Worm (Caenorhabditis elegans): Measurements from ENCODE around the gene F15B9.10.

The F15B9.10 gene

DNA sequence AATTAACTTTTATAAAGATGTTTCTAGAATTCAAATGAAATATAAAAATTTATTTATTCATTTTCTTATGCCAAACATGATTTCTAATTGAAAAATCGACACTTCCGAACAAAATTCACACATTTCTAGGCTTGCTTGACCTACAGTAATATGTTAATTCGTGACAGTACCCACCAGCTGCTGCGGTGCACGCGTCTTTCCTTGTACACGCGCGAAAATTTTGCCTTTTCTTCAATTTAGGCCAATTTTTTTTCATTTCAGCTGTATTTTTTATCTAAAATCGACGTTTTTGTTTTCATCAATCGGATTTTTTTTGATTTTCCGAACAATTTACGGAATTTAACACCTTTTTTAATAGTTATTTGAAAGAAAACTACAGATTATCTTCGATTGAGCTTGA lies 8.7 kb downstream of the F15B9.10 start:
- TF ChIP-seq klf-2 (GFP tag; conservative IDR thresholded peaks at IDR 0.05): no peak
- TF ChIP-seq cog-1 (tag; optimal IDR thresholded peaks at IDR 0.05): no peak
- TF ChIP-seq flt-1 (GFP tag; IDR thresholded peaks at IDR 0.05): no peak
- TF ChIP-seq ztf-23 (GFP tag; IDR thresholded peaks at IDR 0.05): no peak
- no peak for TF ChIP-seq med-1 (GFP tag; optimal IDR thresholded peaks at IDR 0.05; ENCODE audit: insufficient read depth)
- no peak for TF ChIP-seq ztf-29 (GFP tag; IDR thresholded peaks at IDR 0.05)
- no peak for TF ChIP-seq T22C8.4 (GFP tag; IDR thresholded peaks at IDR 0.05)
- TF ChIP-seq tab-1 (GFP tag; IDR thresholded peaks at IDR 0.05): no peak

DNA sequence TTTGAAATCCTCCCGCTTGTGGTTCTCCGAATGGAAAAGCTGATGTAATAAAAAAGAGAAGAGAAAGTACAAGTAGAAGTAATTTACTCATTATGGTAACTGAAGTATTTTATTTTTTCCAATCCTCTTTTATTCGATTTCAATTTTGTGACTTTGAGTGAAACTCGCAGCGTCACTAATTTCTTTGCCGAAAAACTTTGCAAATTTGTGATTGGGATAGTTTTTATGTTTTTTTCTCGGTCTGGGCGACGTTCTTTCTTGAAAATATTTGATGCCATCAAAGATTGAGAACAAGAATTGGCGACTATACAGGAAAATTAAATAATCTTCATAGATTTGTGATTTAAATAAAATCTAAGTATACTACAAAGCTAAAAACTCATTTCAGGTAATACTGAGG lies 9.2 kb downstream of the F15B9.10 start, which contains the start of gene far-4:
Gene far-4 (minus strand): TSS at position 101 of the 400 bp plus-strand sequence.
- TF ChIP-seq ztf-29 (GFP tag; IDR thresholded peaks at IDR 0.05) (no peak), ztf-23 (GFP tag; IDR thresholded peaks at IDR 0.05) (no peak)

DNA sequence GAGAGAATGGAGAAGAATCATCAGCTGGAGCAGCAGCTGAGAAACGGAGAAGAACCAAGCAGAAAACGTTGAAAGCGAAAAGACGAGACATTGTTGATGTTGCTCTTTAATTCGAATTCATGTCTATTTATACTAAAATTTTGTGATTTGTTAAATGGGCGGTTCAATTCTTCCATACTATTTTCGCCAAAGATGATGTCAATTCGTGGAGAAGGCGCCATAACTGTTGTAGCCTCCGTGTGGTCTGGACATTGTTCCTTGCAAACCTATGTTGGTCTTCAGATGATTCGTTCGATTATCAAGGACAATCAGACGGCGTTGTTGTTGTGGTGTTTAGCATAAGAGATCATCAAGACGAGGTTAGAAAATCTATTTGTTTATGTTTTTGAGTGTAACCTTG lies 11.3 kb downstream of the F15B9.10 start, which contains the start of gene far-3:
Gene far-3 (minus strand): TSS at position 101 of the 400 bp plus-strand sequence.
- TF ChIP-seq klf-2 (GFP tag; conservative IDR thresholded peaks at IDR 0.05): no peak

DNA sequence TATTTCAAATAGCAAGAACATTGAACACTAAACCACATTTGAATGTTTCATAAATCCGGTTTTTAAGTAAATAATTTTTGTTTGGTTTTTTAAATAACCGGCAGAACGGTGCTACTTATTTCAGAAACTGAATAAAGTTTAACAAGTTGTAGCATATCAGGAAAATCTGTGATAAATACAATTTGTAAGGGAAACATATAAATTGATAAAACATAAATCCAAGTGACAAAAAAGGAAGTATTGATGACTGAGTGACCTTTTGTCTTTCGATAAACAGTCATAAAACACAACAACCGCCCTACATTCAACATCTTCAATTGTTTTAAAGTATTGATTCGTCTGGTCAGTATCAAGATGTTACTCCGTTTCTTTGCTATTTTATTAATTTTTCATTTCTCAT lies 13.5 kb downstream of the F15B9.10 start, which contains the start of gene far-5:
Gene far-5 (plus strand): TSS at position 301 of the 400 bp plus-strand sequence.
- TF ChIP-seq klf-2 (GFP tag; conservative IDR thresholded peaks at IDR 0.05): no peak

DNA sequence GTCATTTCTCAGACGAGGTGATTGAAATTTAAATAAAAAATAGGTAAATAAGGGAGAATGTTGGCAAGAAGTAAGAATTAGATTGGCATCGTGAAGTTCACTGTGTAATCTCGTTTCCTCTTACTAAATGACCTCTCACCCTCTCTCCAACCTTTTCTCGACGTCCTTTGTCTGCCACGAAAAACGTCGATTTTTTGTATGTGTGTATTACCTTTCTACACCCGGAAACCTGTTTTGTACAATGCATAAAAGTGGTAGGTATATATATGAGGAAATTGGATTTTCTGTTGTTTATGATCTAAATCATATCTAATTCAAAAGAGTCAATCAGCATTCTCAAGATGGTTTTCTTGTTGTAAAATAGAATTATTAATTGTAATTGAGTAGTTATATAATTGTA lies 15.8 kb downstream of the F15B9.10 start, which contains the start of the genes F15B9.11 and dsl-7:
Gene F15B9.11 (minus strand): TSS at position 5 of the 400 bp plus-strand sequence.
Gene dsl-7 (plus strand): TSS at position 260 of the 400 bp plus-strand sequence.
- TF ChIP-seq ztf-23 (GFP tag; IDR thresholded peaks at IDR 0.05): no peak
- TF ChIP-seq flt-1 (GFP tag; IDR thresholded peaks at IDR 0.05): no peak
- TF ChIP-seq T22C8.4 (GFP tag; IDR thresholded peaks at IDR 0.05): no peak
- TF ChIP-seq ztf-29 (GFP tag; IDR thresholded peaks at IDR 0.05): no peak
- no peak for TF ChIP-seq klf-2 (GFP tag; conservative IDR thresholded peaks at IDR 0.05)
- no peak for TF ChIP-seq med-1 (GFP tag; optimal IDR thresholded peaks at IDR 0.05; ENCODE audit: insufficient read depth)
- no peak for TF ChIP-seq ref-1 (GFP tag; conservative IDR thresholded peaks at IDR 0.05)
- no peak for TF ChIP-seq tab-1 (GFP tag; IDR thresholded peaks at IDR 0.05)
- TF ChIP-seq cog-1 (tag; optimal IDR thresholded peaks at IDR 0.05): no peak

DNA sequence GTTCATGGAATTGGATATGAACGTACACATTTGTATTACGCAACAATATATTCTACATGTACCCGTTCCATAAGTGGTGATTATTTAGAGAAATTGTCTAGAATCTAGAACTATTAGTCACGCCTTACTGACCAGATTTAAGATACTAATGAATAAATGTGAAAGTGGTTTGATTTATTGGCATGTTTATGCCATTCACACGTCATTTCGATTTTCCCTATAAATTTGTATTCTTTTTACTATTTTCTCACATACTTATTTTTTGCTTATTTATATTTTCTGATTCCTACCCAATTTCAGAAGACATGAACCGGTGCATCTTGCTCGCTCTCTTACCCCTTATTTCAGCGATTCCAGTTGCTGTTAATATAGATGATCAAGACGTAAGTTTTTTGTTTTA lies 20.5 kb downstream of the F15B9.10 start, which contains the start of gene F15B9.8:
Gene F15B9.8 (plus strand): TSS at position 301 of the 400 bp plus-strand sequence.
- TF ChIP-seq flt-1 (GFP tag; IDR thresholded peaks at IDR 0.05) (no peak), ztf-29 (GFP tag; IDR thresholded peaks at IDR 0.05) (no peak), tab-1 (GFP tag; IDR thresholded peaks at IDR 0.05) (no peak), med-1 (GFP tag; optimal IDR thresholded peaks at IDR 0.05; ENCODE audit: insufficient read depth) (no peak), klf-2 (GFP tag; conservative IDR thresholded peaks at IDR 0.05) (no peak), cog-1 (tag; optimal IDR thresholded peaks at IDR 0.05) (no peak)

DNA sequence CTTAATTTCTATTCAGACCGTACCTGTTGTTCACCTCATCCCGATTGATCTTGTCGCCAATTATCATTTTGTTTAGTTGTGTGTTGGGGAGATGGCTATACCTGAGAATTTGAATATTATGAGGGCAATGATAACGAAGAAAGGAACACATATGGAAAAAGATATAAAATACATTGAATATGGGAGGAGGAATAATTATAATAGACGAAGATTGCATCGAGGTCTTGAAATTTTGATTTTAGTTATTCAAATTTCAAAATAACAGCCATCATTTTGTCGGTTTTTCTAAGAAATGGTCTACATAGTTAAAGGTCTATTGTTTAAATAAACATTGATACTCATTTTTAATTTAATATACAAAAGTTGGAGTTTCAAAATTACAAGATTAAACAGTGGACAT lies 21.7 kb downstream of the F15B9.10 start, which contains the start of gene shw-3:
Gene shw-3 (minus strand): TSS at position 101 of the 400 bp plus-strand sequence.
- TF ChIP-seq klf-2 (GFP tag; conservative IDR thresholded peaks at IDR 0.05) (no peak), med-1 (GFP tag; optimal IDR thresholded peaks at IDR 0.05; ENCODE audit: insufficient read depth) (no peak), cog-1 (tag; optimal IDR thresholded peaks at IDR 0.05) (no peak), ref-1 (GFP tag; conservative IDR thresholded peaks at IDR 0.05) (no peak), ztf-23 (GFP tag; IDR thresholded peaks at IDR 0.05) (no peak), tab-1 (GFP tag; IDR thresholded peaks at IDR 0.05) (no peak), ztf-29 (GFP tag; IDR thresholded peaks at IDR 0.05) (no peak), T22C8.4 (GFP tag; IDR thresholded peaks at IDR 0.05) (no peak), flt-1 (GFP tag; IDR thresholded peaks at IDR 0.05) (no peak)

DNA sequence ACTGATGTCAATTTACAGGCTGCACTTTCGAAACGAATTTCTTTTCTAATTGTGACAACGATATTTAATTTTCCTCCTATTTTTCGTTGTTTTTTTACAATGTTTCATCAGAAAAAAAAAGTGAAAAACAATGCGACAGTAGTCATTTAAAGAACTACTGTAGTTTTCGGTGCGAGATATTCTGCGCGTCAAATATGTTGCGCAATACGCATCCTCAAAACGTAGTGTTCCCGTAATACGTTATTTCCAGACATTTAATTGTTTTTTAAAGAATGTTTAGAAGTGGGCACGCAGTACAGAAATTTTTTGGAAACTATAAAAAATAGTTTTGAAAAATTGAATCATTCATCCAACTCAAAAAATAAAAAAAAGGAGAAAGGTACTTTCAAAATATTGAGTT lies 34.7 kb downstream of the F15B9.10 start:
- no peak for TF ChIP-seq med-1 (GFP tag; optimal IDR thresholded peaks at IDR 0.05; ENCODE audit: insufficient read depth)
- TF ChIP-seq klf-2 (GFP tag; conservative IDR thresholded peaks at IDR 0.05): no peak
- no peak for TF ChIP-seq T22C8.4 (GFP tag; IDR thresholded peaks at IDR 0.05)
- no peak for TF ChIP-seq flt-1 (GFP tag; IDR thresholded peaks at IDR 0.05)
- TF ChIP-seq ref-1 (GFP tag; conservative IDR thresholded peaks at IDR 0.05): no peak
- no peak for TF ChIP-seq cog-1 (tag; optimal IDR thresholded peaks at IDR 0.05)
- TF ChIP-seq ztf-29 (GFP tag; IDR thresholded peaks at IDR 0.05): no peak
- TF ChIP-seq tab-1 (GFP tag; IDR thresholded peaks at IDR 0.05): no peak
- no peak for TF ChIP-seq ztf-23 (GFP tag; IDR thresholded peaks at IDR 0.05)

DNA sequence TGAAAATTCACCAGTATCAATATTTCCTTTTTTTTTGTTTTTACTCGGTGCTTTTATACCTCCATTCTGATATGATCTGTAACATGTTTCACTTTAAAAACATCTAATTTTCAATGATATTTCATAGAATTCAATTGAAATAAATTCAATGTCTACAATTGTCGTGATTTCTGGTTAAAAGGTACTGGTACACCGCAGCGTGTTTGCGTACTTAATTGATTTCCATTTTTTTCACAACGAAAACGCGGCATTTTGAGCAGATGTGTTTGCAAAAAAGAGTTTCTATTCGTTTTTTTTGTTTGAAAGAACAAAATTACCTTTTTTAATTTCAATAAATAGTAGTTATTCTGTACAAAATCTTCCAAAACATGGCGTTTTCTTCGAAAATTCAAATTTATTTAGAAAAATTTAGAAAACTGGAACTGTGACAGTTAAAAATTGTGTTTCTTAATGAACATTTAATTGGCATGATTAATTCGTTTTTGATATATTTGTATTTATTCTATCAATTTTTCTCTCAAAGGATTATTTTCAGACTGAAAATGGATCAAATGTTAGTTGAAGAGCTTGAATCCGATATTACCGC lies 38.1 kb downstream of the F15B9.10 start, which contains the start of gene pnn-1:
Gene pnn-1 (plus strand): TSS at position 536 of the 586 bp plus-strand sequence.
- TF ChIP-seq ztf-23 (GFP tag; IDR thresholded peaks at IDR 0.05): no peak
- no peak for TF ChIP-seq ztf-29 (GFP tag; IDR thresholded peaks at IDR 0.05)
- no peak for TF ChIP-seq ref-1 (GFP tag; conservative IDR thresholded peaks at IDR 0.05)
- TF ChIP-seq cog-1 (tag; optimal IDR thresholded peaks at IDR 0.05): no peak
- TF ChIP-seq flt-1 (GFP tag; IDR thresholded peaks at IDR 0.05): no peak
- no peak for TF ChIP-seq T22C8.4 (GFP tag; IDR thresholded peaks at IDR 0.05)
- TF ChIP-seq klf-2 (GFP tag; conservative IDR thresholded peaks at IDR 0.05): no peak
- no peak for TF ChIP-seq med-1 (GFP tag; optimal IDR thresholded peaks at IDR 0.05; ENCODE audit: insufficient read depth)
- no peak for TF ChIP-seq tab-1 (GFP tag; IDR thresholded peaks at IDR 0.05)

DNA sequence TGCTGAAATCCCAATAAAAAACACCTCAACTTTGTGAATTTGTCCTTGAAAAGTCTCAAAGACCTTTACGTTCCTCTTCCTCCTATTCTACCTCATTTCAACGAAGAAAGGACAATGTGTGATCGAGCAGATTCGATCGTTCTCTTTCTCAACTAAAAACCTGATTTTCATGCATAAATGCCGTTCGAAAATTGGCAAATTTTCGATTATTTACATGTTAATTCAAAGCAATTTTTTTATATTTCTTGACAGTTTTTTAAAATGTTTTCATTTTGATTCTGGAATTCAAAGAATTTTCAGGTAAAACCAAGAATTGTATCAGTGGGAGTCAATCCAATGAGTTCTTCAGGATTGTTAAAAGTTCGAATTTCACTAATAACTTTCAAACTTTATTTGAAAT lies 40.2 kb downstream of the F15B9.10 start, which contains the start of gene lin-46:
Gene lin-46 (plus strand): TSS at position 301 of the 400 bp plus-strand sequence.
- TF ChIP-seq tab-1 (GFP tag; IDR thresholded peaks at IDR 0.05): no peak
- no peak for TF ChIP-seq cog-1 (tag; optimal IDR thresholded peaks at IDR 0.05)
- TF ChIP-seq ref-1 (GFP tag; conservative IDR thresholded peaks at IDR 0.05): no peak
- no peak for TF ChIP-seq flt-1 (GFP tag; IDR thresholded peaks at IDR 0.05)
- TF ChIP-seq T22C8.4 (GFP tag; IDR thresholded peaks at IDR 0.05): no peak
- no peak for TF ChIP-seq klf-2 (GFP tag; conservative IDR thresholded peaks at IDR 0.05)
- TF ChIP-seq ztf-29 (GFP tag; IDR thresholded peaks at IDR 0.05): no peak
- no peak for TF ChIP-seq ztf-23 (GFP tag; IDR thresholded peaks at IDR 0.05)
